Worm (Caenorhabditis elegans) whole organism, L3 larva: ENCODE data around the gene dsl-5.

Experiments
- aly-2 ChIP-seq: fragments of 150-350 bp; optimal IDR thresholded peaks from 2 replicates; lab custom pipeline; 2014; ENCODE audit warnings: missing biosample characterization, missing genetic modification characterization
- ama-1 ChIP-seq: fragments of 150-350 bp; optimal IDR thresholded peaks from 2 replicates; lab custom pipeline; 2018
- ceh-82 ChIP-seq: fragments of 150-350 bp; optimal IDR thresholded peaks from 2 replicates; lab custom pipeline; 2014; ENCODE audit warnings: missing biosample characterization, missing genetic modification characterization
- elt-1 ChIP-seq: fragments of 150-350 bp; optimal IDR thresholded peaks from 2 replicates; lab custom pipeline; 2014; ENCODE audit warnings: missing biosample characterization, missing genetic modification characterization
- elt-3 ChIP-seq, 3 experiments: fragments of 150-350 bp in 1 of 3; sonication (generic microtip) in 2 of 3; optimal IDR thresholded peaks; 2 replicates in 2 of 3; 4 replicates in 1 of 3; lab custom pipeline; 2014 to 2017; ENCODE audit warnings: missing biosample characterization in 3 of 3, missing genetic modification characterization in 3 of 3
- fkh-10 ChIP-seq: sonication (generic microtip); optimal IDR thresholded peaks from 2 replicates; lab custom pipeline; 2017; ENCODE audit warnings: missing biosample characterization, missing genetic modification reagents, missing genetic modification characterization
- lin-15B ChIP-seq: fragments of 150-350 bp; optimal IDR thresholded peaks from 2 replicates; lab custom pipeline; 2014; ENCODE audit warnings: missing biosample characterization, missing genetic modification characterization
- lsy-12 ChIP-seq: sonication (generic microtip); optimal IDR thresholded peaks from 2 replicates; lab custom pipeline; 2016; ENCODE audit warnings: mild to moderate bottlenecking, missing genetic modification characterization, missing compliant biosample characterization
- nhr-76 ChIP-seq: fragments of 150-350 bp; sonication (generic microtip); optimal IDR thresholded peaks from 5 replicates; lab custom pipeline; 2014; ENCODE audit warnings: missing biosample characterization, missing genetic modification characterization
- pha-4 ChIP-seq: fragments of 150-350 bp; optimal IDR thresholded peaks from 2 replicates; lab custom pipeline; 2014; ENCODE audit warnings: missing biosample characterization, missing genetic modification reagents, missing genetic modification characterization
- unc-39 ChIP-seq: sonication (generic microtip); optimal IDR thresholded peaks from 4 replicates; lab custom pipeline; 2017; ENCODE audit warnings: missing biosample characterization, missing genetic modification characterization
- ztf-4 ChIP-seq: fragments of 150-350 bp; optimal IDR thresholded peaks from 2 replicates; lab custom pipeline; 2014; ENCODE audit warnings: missing biosample characterization, missing genetic modification characterization

- TF ChIP-seq nhr-76 (tag; lab: Kevin White, UChicago) (no peak), lsy-12 (tag; lab: Kevin White, UChicago) (no peak), ceh-82 (tag; lab: Kevin White, UChicago) (no peak), elt-1 (tag; lab: Kevin White, UChicago) (no peak), ama-1 (lab: Kevin White, UChicago) (no peak), fkh-10 (GFP tag; lab: Kevin White, UChicago) (no peak), unc-39 (tag; lab: Kevin White, UChicago) (no peak), aly-2 (no peak), ztf-4 (tag; lab: Kevin White, UChicago) (no peak), elt-3 (tag; optimal IDR thresholded peaks at IDR 0.05; lab: Kevin White, UChicago) (no peak), pha-4 (tag; lab: Kevin White, UChicago) (no peak), lin-15B (tag; lab: Kevin White, UChicago) (no peak)
These were observed 28.6 kb downstream of the dsl-5 start, which contains the start of gene spe-36 for ce11 chrIV:11592165-11592564.
